Fruit fly (Drosophila melanogaster): ENCODE data around the gene CG15912.

- TF ChIP-seq pan (optimal IDR thresholded peaks at IDR 0.05) (no peak), Dll (optimal IDR thresholded peaks at IDR 0.05) (no peak), psq (optimal IDR thresholded peaks at IDR 0.05) (no peak), usp (GFP tag; optimal IDR thresholded peaks at IDR 0.05) (no peak)
Measured at dm6 chrX:4540430-4540932, 8.4 kb upstream of the CG15912 start, which contains the start of the genes rb and CHOp24.
